Worm (Caenorhabditis elegans): ENCODE measurements around the gene dmsr-10.
A peak's percentile ranks its signal among the peaks of the same experiment; 100 is the strongest.

The dmsr-10 gene

ce11 chrV:6773735-6774134 is 28.0 kb downstream of the dmsr-10 start, which contains the start of gene ZC404.16:
Gene ZC404.16, minus strand, starts transcription at chrV:6773835.
- no peak for TF ChIP-seq nhr-76 (tag; optimal IDR thresholded peaks at IDR 0.05)
- TF ChIP-seq egl-27 (tag; optimal IDR thresholded peaks at IDR 0.05), result no peak
- no peak for TF ChIP-seq mdl-1 (tag; optimal IDR thresholded peaks at IDR 0.05)
- no peak for TF ChIP-seq hmg-11 (tag; optimal IDR thresholded peaks at IDR 0.05)

DNA sequence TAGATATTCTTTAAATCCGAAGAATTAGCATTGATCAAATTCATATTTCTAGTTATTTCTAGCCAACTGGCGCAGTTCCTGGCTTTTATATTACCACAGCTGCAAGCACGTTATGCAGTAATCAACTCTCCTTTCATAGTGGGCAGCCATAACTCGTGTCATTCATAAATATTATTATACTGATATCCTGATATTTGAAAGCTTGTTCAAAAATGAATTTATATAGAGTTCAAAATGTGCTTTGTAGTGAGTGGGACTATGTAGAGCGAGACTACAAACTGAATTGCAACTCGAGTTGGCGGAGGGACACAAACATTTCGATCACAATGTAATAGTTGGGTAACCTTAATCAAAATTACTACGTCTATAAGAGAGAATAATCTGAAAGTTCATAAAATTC is 30.1 kb downstream of the dmsr-10 start, which contains the start of gene srh-30:
Gene srh-30 (minus strand): TSS at position 101 of the 400 bp plus-strand sequence.
- no peak for TF ChIP-seq pqm-1 (tag; optimal IDR thresholded peaks at IDR 0.05)
- TF ChIP-seq nhr-237 (tag; optimal IDR thresholded peaks at IDR 0.05), result no peak
- no peak for TF ChIP-seq eor-1 (tag; optimal IDR thresholded peaks at IDR 0.05)
- no peak for TF ChIP-seq lin-15B (tag; optimal IDR thresholded peaks at IDR 0.05)
- TF ChIP-seq hmg-11 (tag; optimal IDR thresholded peaks at IDR 0.05), result no peak
- TF ChIP-seq elt-1 (tag; optimal IDR thresholded peaks at IDR 0.05), result no peak
- no peak for TF ChIP-seq egl-5 (tag; optimal IDR thresholded peaks at IDR 0.05)
- no peak for TF ChIP-seq ceh-82 (tag; optimal IDR thresholded peaks at IDR 0.05)
- no peak for TF ChIP-seq zag-1 (tag; optimal IDR thresholded peaks at IDR 0.05)

DNA sequence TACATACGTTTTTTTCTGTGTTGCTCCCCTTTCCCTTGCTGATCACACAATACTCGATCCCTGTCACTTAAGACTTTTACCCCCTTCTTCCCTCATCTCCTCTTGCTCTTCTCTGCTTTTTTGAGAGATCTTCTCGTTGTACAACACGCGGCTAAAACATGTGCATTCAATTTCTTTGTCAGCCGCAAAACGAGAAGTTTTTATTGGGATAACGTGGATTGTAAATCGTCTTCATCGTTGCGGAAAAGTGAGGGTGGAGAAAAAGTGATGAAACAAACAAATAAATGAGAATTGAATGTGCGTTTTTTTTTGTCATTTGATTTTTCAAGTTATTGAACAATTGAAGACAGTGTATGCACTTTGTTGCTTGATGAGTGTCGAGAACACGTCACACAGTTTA is 32.3 kb downstream of the dmsr-10 start:
- no peak for TF ChIP-seq pha-4 (tag; optimal IDR thresholded peaks at IDR 0.05)

DNA sequence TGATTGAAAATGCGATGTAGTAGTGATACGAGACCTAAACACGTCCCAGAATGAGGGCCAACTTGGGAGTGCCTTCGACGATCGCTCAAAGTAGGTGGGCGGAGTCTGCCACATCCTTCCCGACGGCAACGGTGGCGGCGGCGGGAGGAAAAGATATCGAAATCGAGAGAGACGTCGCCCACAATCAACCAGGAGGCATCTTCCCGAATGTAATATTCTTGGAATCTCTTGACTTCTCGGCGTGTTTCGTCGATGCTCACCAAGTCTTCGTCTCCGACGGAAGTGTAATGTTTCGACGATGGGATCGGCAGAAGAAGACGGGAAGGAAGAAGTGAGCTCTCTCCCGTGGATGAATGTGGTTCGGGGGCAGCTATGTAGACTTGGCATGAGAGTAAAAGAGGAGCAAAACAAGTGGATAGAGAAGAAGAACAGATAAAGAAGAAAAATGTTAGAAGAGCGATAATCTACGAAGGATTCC is 33.3 kb downstream of the dmsr-10 start, which contains the start of the genes T25F10.1 and clik-1:
Gene T25F10.1 (plus strand): TSS at position 51 of the 478 bp plus-strand sequence.
Gene clik-1 (minus strand): TSS at position 281 of the 478 bp plus-strand sequence.
- TF ChIP-seq nhr-237 (tag; optimal IDR thresholded peaks at IDR 0.05) (no peak), nfya-1 (tag; optimal IDR thresholded peaks at IDR 0.05; ENCODE audit: insufficient read depth) (peak; percentile 17)

DNA sequence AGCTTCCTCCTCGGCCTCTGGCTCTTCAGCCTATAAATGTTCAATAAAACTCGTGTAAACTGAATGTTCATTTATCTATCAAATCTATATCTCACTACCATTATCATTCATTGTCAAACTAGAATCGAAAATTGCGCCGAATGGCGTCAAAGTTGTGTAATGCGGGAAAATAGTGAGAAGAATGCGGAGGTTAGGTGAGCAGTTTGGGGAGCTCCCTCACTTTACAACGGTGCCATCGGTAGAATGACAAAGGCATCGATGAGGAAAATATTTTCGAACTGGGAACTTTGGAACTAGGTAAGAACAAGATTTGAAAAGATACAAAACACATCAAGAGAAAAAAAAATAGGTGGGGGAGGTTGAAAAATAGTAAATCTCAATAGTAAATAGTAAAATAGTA is 34.2 kb downstream of the dmsr-10 start:
- TF ChIP-seq mml-1 (tag; optimal IDR thresholded peaks at IDR 0.05) (no peak), R02D3.7 (tag; optimal IDR thresholded peaks at IDR 0.05) (no peak), lin-39 (tag; optimal IDR thresholded peaks at IDR 0.05) (no peak), ztf-4 (tag; optimal IDR thresholded peaks at IDR 0.05) (no peak), elt-3 (tag; optimal IDR thresholded peaks at IDR 0.05) (no peak), fkh-2 (tag; optimal IDR thresholded peaks at IDR 0.05) (no peak), nhr-237 (tag; optimal IDR thresholded peaks at IDR 0.05) (no peak), lin-15B (tag; optimal IDR thresholded peaks at IDR 0.05) (no peak), aly-2 (tag; optimal IDR thresholded peaks at IDR 0.05) (no peak), fkh-10 (GFP tag; optimal IDR thresholded peaks at IDR 0.05) (no peak)

DNA sequence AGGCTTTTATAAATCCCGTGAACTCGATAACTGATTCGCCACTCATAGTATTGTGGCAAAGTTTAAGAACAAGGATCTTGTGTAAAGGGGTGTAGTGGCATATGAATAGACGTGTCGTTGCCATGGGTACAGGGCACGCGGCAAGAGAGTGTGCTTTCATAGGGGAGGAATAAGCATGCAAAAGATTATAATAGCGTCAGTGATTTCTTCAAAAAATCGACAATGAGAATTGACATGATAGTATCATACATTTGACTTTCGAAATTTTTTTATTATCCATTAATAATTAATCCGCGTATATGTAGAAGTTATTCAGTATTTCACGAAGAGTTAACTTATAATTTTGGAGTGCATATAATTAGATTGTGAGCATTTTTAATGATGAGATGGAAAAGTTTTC is 36.8 kb downstream of the dmsr-10 start, which contains the start of gene bbs-8:
Gene bbs-8 (minus strand): TSS at position 101 of the 400 bp plus-strand sequence.
- TF ChIP-seq ztf-4 (tag; optimal IDR thresholded peaks at IDR 0.05), result no peak

DNA sequence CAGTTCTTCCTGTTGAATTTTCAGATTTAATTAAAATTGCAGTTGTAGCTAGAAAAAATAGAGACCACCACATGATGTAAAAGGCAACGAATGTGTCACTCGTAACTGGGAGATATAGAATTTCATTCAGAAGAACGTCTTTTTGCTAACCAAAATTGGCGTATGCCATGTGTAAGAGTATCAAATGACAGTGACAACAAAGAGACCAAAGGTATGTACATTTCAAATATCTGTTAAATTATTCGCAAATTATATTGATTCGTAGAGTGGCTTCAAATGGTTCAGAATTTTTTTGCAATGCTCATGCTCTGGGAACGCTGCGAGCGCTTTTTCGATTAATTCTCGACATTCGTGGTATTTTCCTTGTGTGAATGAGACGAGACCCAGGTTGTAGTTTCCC is 39.4 kb downstream of the dmsr-10 start, which contains the start of gene T25F10.4:
Gene T25F10.4 (minus strand): TSS at position 101 of the 400 bp plus-strand sequence.
- TF ChIP-seq egl-5 (tag; optimal IDR thresholded peaks at IDR 0.05) (no peak), sea-2 (GFP tag; optimal IDR thresholded peaks at IDR 0.05) (no peak), elt-2 (tag; optimal IDR thresholded peaks at IDR 0.05) (no peak), zag-1 (tag; optimal IDR thresholded peaks at IDR 0.05) (no peak), unc-62 (GFP tag; optimal IDR thresholded peaks at IDR 0.05) (no peak), nhr-25 (tag; optimal IDR thresholded peaks at IDR 0.05) (no peak), tbx-2 (tag; optimal IDR thresholded peaks at IDR 0.05) (no peak), aly-2 (tag; optimal IDR thresholded peaks at IDR 0.05) (no peak), nhr-23 (tag; optimal IDR thresholded peaks at IDR 0.05) (no peak), pha-4 (tag; optimal IDR thresholded peaks at IDR 0.05) (no peak), unc-39 (tag; optimal IDR thresholded peaks at IDR 0.05) (no peak), nhr-43 (tag; optimal IDR thresholded peaks at IDR 0.05; ENCODE audit: poor library complexity, severe bottlenecking) (no peak), pqm-1 (tag; optimal IDR thresholded peaks at IDR 0.05) (no peak), ceh-16 (tag; optimal IDR thresholded peaks at IDR 0.05) (no peak), snpc-4 (tag; optimal IDR thresholded peaks at IDR 0.05) (no peak), nhr-67 (tag; optimal IDR thresholded peaks at IDR 0.05) (no peak), nhr-237 (tag; optimal IDR thresholded peaks at IDR 0.05) (no peak), ceh-82 (tag; optimal IDR thresholded peaks at IDR 0.05) (no peak), nhr-28 (tag; optimal IDR thresholded peaks at IDR 0.05) (no peak), skn-1 (tag; optimal IDR thresholded peaks at IDR 0.05) (no peak)

Data from whole organism, L3 larva.